Worm (Caenorhabditis elegans) whole organism, young adult: ENCODE measurements around the gene syp-1.

Experiments
- F23B12.7 ChIP-seq: sonication (generic microtip); optimal IDR thresholded peaks from 2 replicates; lab custom pipeline; 2017; ENCODE audit warnings: missing genetic modification characterization, mild to moderate bottlenecking, missing compliant biosample characterization, antibody characterized with exemption, moderate library complexity; ENCODE audit not compliant: insufficient read depth
- F39B2.1 ChIP-seq: fragments of 200-800 bp; sonication (Bioruptor generic); IDR thresholded peaks from 2 replicates; pipeline ENCODE4 v1.3.6; 2022; ENCODE audit warnings: missing genetic modification reagents, missing genetic modification characterization, missing compliant biosample characterization
- F55B11.4 ChIP-seq: sonication (generic microtip); optimal IDR thresholded peaks from 2 replicates; lab custom pipeline; 2016; ENCODE audit warnings: missing compliant biosample characterization, missing genetic modification characterization, borderline replicate concordance; ENCODE audit not compliant: insufficient read depth
- Y67H2A.10 ChIP-seq: fragments of 200-800 bp; sonication (Bioruptor generic); conservative IDR thresholded peaks from 2 replicates; pipeline ENCODE4 v1.3.6; 2022; ENCODE audit warnings: missing genetic modification reagents, missing genetic modification characterization, missing compliant biosample characterization
- attf-6 ChIP-seq: fragments of 200-800 bp; sonication (Bioruptor generic); IDR thresholded peaks from 2 replicates; pipeline ENCODE4 v1.3.6; 2022; ENCODE audit warnings: missing genetic modification reagents, missing genetic modification characterization, missing compliant biosample characterization
- ets-4 ChIP-seq: fragments of 200-800 bp; sonication (Bioruptor generic); optimal IDR thresholded peaks from 2 replicates; lab custom pipeline; 2018; ENCODE audit warnings: mild to moderate bottlenecking, missing genetic modification characterization, missing compliant biosample characterization
- gei-17 ChIP-seq: fragments of 200-800 bp; sonication (Bioruptor generic); optimal IDR thresholded peaks from 2 replicates; lab custom pipeline; 2018; ENCODE audit warnings: mild to moderate bottlenecking, missing genetic modification characterization, missing compliant biosample characterization
- him-1 ChIP-seq: sonication (generic microtip); optimal IDR thresholded peaks from 2 replicates; lab custom pipeline; 2016; ENCODE audit warnings: missing genotype, missing genetic modification reagents, missing genetic modification characterization, missing compliant biosample characterization
- lin-54 ChIP-seq: fragments of 200-800 bp; sonication (Bioruptor generic); optimal IDR thresholded peaks from 2 replicates; lab custom pipeline; 2018; ENCODE audit warnings: mild to moderate bottlenecking, missing genetic modification characterization, missing compliant biosample characterization
- nhr-120 ChIP-seq: fragments of 200-800 bp; sonication (Bioruptor generic); IDR thresholded peaks from 2 replicates; pipeline ENCODE4 v1.3.6; 2022; ENCODE audit warnings: missing genetic modification characterization, missing compliant biosample characterization
- snpc-4 ChIP-seq, 5 experiments: fragments of 150-350 bp in 1 of 5; sonication (generic microtip) in 4 of 5; optimal IDR thresholded peaks; 2 replicates each; lab custom pipeline; 2014 to 2018; ENCODE audit warnings: missing genetic modification characterization in 5 of 5, missing biosample characterization in 3 of 5, antibody characterized with exemption in 2 of 5, mild to moderate bottlenecking in 2 of 5, missing compliant biosample characterization in 2 of 5, missing genotype in 2 of 5, moderate library complexity in 2 of 5, missing genetic modification reagents in 1 of 5
- tlf-1 ChIP-seq: fragments of 200-800 bp; sonication (Bioruptor generic); optimal IDR thresholded peaks from 2 replicates; lab custom pipeline; 2018; ENCODE audit warnings: mild to moderate bottlenecking, missing genetic modification characterization, missing compliant biosample characterization
- unc-62 ChIP-seq: fragments of 150-350 bp; optimal IDR thresholded peaks from 2 replicates; lab custom pipeline; 2014; ENCODE audit warnings: missing biosample characterization, missing genetic modification reagents, missing genetic modification characterization

DNA sequence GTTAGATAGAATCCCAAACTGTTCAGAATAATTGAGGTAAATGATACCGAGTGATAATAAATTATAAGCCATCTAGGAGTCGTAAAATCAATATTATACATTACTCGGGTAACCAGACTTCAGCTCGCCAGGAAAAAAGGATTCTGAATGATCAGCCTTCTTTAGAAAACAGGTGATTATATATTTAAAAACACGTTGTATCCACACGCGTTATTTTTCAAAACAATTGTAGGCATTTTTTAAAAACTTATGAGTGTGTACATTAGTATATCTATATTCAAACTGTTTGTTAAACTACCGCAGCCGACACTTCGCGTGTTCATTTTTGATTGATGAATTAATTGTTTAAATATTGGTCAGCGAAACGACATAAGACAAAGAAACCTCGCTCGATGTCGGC lies 15.8 kb upstream of the syp-1 start, which contains the start of gene sri-65:
- TF ChIP-seq F39B2.1 (GFP tag; lab: Robert Waterston, UW) (no peak), gei-17 (GFP tag; lab: Kevin White, UChicago) (no peak), attf-6 (GFP tag; lab: Robert Waterston, UW) (no peak), nhr-120 (GFP tag; lab: Robert Waterston, UW) (no peak), snpc-4 (GFP tag; optimal IDR thresholded peaks at IDR 0.05; lab: Kevin White, UChicago) (no peak), snpc-4 (tag; optimal IDR thresholded peaks at IDR 0.05; lab: Kevin White, UChicago) (no peak), F55B11.4 (tag; lab: Kevin White, UChicago) (no peak), ets-4 (GFP tag; lab: Kevin White, UChicago) (no peak), lin-54 (no peak), F23B12.7 (no peak), Y67H2A.10 (GFP tag; lab: Robert Waterston, UW) (no peak), unc-62 (GFP tag; lab: Kevin White, UChicago) (no peak), tlf-1 (GFP tag; lab: Kevin White, UChicago) (no peak), him-1 (no peak)
